Worm (Caenorhabditis elegans) whole organism, mixed stage, embryonic: ENCODE measurements around the gene set-24.

Experiments
- cnd-1 ChIP-seq: fragments of 200-800 bp; sonication (Bioruptor generic); optimal IDR thresholded peaks from 2 replicates; lab custom pipeline; 2018; ENCODE audit warnings: mild to moderate bottlenecking, missing genetic modification characterization, missing compliant biosample characterization
- nhr-237 ChIP-seq: fragments of 150-350 bp; optimal IDR thresholded peaks from 2 replicates; lab custom pipeline; 2014; ENCODE audit warnings: missing biosample characterization, missing genetic modification characterization

DNA sequence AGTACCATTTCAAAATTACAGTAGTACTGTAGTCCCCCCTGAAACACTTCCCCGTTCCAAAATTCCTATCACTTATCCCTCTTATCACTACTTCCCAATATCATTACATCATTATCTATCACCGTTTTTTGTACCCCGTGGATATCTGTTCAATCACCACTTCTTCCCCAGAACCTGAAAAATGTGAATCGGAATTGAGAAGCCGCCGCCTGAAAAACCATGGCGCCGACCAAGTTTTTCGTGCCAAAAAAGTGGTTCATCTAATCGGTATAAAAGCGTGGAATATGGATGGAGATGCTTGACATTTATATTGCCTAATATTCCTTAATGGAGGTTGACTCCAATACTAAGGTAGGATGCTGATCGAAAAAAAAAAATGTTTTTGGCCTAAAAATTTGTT is 41.5 kb upstream of the set-24 start, which contains the start of gene rol-1:
- no peak for TF ChIP-seq cnd-1 (tag; lab: Kevin White, UChicago)
- TF ChIP-seq nhr-237 (tag; lab: Kevin White, UChicago): no peak
